Worm (Caenorhabditis elegans) whole organism, L1 larva: ENCODE data around the gene H04D03.7.

Source experiments
- C04F5.9 ChIP-seq: sonication (generic microtip); optimal IDR thresholded peaks from 2 replicates; lab custom pipeline; 2016; ENCODE audit warnings: missing genetic modification characterization, missing compliant biosample characterization
- C16A3.4 ChIP-seq: fragments of 150-350 bp; optimal IDR thresholded peaks from 2 replicates; lab custom pipeline; 2014; ENCODE audit warnings: missing biosample characterization, missing genetic modification characterization
- Y116A8C.19 ChIP-seq: sonication (generic microtip); optimal IDR thresholded peaks from 2 replicates; lab custom pipeline; 2016; ENCODE audit warnings: missing compliant biosample characterization, missing genetic modification characterization, borderline replicate concordance
- aly-2 ChIP-seq: fragments of 150-350 bp; optimal IDR thresholded peaks from 2 replicates; lab custom pipeline; 2014; ENCODE audit warnings: missing biosample characterization, missing genetic modification characterization
- blmp-1 ChIP-seq: fragments of 150-350 bp; optimal IDR thresholded peaks from 2 replicates; lab custom pipeline; 2014; ENCODE audit warnings: missing biosample characterization, missing genetic modification characterization
- ceh-63 ChIP-seq: fragments of 200-800 bp; sonication (Bioruptor generic); optimal IDR thresholded peaks from 2 replicates; lab custom pipeline; 2018; ENCODE audit warnings: mild to moderate bottlenecking, missing genetic modification characterization, missing compliant biosample characterization
- ceh-8 ChIP-seq: fragments of 200-800 bp; sonication (Bioruptor generic); optimal IDR thresholded peaks from 2 replicates; lab custom pipeline; 2018; ENCODE audit warnings: mild to moderate bottlenecking, missing genetic modification characterization, moderate library complexity, missing compliant biosample characterization
- dsc-1 ChIP-seq: sonication (generic microtip); optimal IDR thresholded peaks from 2 replicates; lab custom pipeline; 2016; ENCODE audit warnings: mild to moderate bottlenecking, missing genetic modification characterization, missing compliant biosample characterization
- efl-1 ChIP-seq, 4 experiments: fragments of 150-350 bp; optimal IDR thresholded peaks in 3 of 4; peaks in 1 of 4; 1 replicate in 1 of 4; 2 replicates in 3 of 4; lab custom pipeline; 2014; ENCODE audit warnings: missing biosample characterization in 2 of 4, missing genetic modification characterization in 2 of 4, missing genetic modification reagents in 2 of 4
- efl-3 ChIP-seq: fragments of 200-800 bp; sonication (Bioruptor generic); optimal IDR thresholded peaks from 2 replicates; lab custom pipeline; 2018; ENCODE audit warnings: mild to moderate bottlenecking, missing genetic modification characterization, missing compliant biosample characterization
- egl-13 ChIP-seq: sonication (generic microtip); optimal IDR thresholded peaks from 2 replicates; lab custom pipeline; 2016; ENCODE audit warnings: missing genotype, missing genetic modification reagents, missing genetic modification characterization, missing compliant biosample characterization
- egl-27 ChIP-seq, 2 experiments: fragments of 150-350 bp in 1 of 2; sonication (generic microtip); optimal IDR thresholded peaks; 3 replicates each; lab custom pipeline; 2017 to 2018; ENCODE audit warnings: missing biosample characterization in 2 of 2, missing genetic modification characterization in 2 of 2, missing genetic modification reagents in 2 of 2
- elt-3 ChIP-seq, 6 experiments: fragments of 150-350 bp in 1 of 6; sonication (generic microtip); optimal IDR thresholded peaks; 2 replicates each; lab custom pipeline; 2017 to 2018; ENCODE audit warnings: missing biosample characterization in 6 of 6, missing genetic modification characterization in 6 of 6, inconsistent platforms in 1 of 6
- ets-5 ChIP-seq: fragments of 200-800 bp; sonication (Bioruptor generic); IDR thresholded peaks from 2 replicates; pipeline ENCODE4 v1.3.6; 2022; ENCODE audit warnings: missing genetic modification characterization, missing compliant biosample characterization
- fkh-10 ChIP-seq: sonication (generic microtip); optimal IDR thresholded peaks from 2 replicates; lab custom pipeline; 2017; ENCODE audit warnings: missing biosample characterization, missing genetic modification reagents, missing genetic modification characterization
- hlh-17 ChIP-seq: fragments of 200-800 bp; sonication (Bioruptor generic); optimal IDR thresholded peaks from 2 replicates; lab custom pipeline; 2018; ENCODE audit warnings: missing genetic modification characterization, mild to moderate bottlenecking, missing compliant biosample characterization, moderate library complexity, borderline replicate concordance
- hlh-4 ChIP-seq: sonication (generic microtip); optimal IDR thresholded peaks from 2 replicates; lab custom pipeline; 2016; ENCODE audit warnings: mild to moderate bottlenecking, missing genetic modification characterization, missing compliant biosample characterization
- hpl-2 ChIP-seq: fragments of 150-350 bp; optimal IDR thresholded peaks from 2 replicates; lab custom pipeline; 2014; ENCODE audit warnings: missing biosample characterization, missing genetic modification reagents, missing genetic modification characterization
- irx-1 ChIP-seq: sonication (generic microtip); optimal IDR thresholded peaks from 2 replicates; lab custom pipeline; 2016; ENCODE audit warnings: missing genetic modification characterization, missing compliant biosample characterization
- isw-1 ChIP-seq: fragments of 200-800 bp; sonication (Bioruptor generic); IDR thresholded peaks from 2 replicates; pipeline ENCODE4 v1.3.6; 2022; ENCODE audit warnings: missing genetic modification characterization, missing compliant biosample characterization
- lin-14 ChIP-seq: fragments of 200-800 bp; sonication (Bioruptor generic); optimal IDR thresholded peaks from 2 replicates; lab custom pipeline; 2018; ENCODE audit warnings: mild to moderate bottlenecking, missing genetic modification characterization, moderate library complexity, missing compliant biosample characterization
- lin-15B ChIP-seq: fragments of 150-350 bp; sonication (generic microtip); optimal IDR thresholded peaks from 3 replicates; lab custom pipeline; 2014; ENCODE audit warnings: missing biosample characterization, missing genetic modification characterization
- lin-35 ChIP-seq, 2 experiments: fragments of 150-350 bp; optimal IDR thresholded peaks; 2 replicates each; lab custom pipeline; 2014; ENCODE audit warnings: missing biosample characterization in 2 of 2, missing genetic modification characterization in 2 of 2, missing genetic modification reagents in 2 of 2
- lir-3 ChIP-seq: sonication (generic microtip); optimal IDR thresholded peaks from 2 replicates; lab custom pipeline; 2016; ENCODE audit warnings: mild to moderate bottlenecking, missing genetic modification characterization, moderate library complexity, missing compliant biosample characterization; ENCODE audit not compliant: poor library complexity
- mab-9 ChIP-seq: fragments of 200-800 bp; sonication (Bioruptor generic); IDR thresholded peaks from 2 replicates; pipeline ENCODE4 v1.3.6; 2022; ENCODE audit warnings: missing genetic modification reagents, missing genetic modification characterization, missing compliant biosample characterization
- mdl-1 ChIP-seq, 2 experiments: fragments of 150-350 bp; optimal IDR thresholded peaks; 2 replicates each; lab custom pipeline; 2014 to 2017; ENCODE audit warnings: missing biosample characterization in 2 of 2, missing genetic modification characterization in 2 of 2, inconsistent platforms in 1 of 2
- mef-2 ChIP-seq: fragments of 150-350 bp; optimal IDR thresholded peaks from 2 replicates; lab custom pipeline; 2014; ENCODE audit warnings: missing biosample characterization, missing genetic modification characterization
- nhr-11 ChIP-seq: fragments of 150-350 bp; optimal IDR thresholded peaks from 2 replicates; lab custom pipeline; 2014; ENCODE audit warnings: missing biosample characterization, missing genetic modification characterization
- nhr-12 ChIP-seq: sonication (generic microtip); optimal IDR thresholded peaks from 2 replicates; lab custom pipeline; 2017; ENCODE audit warnings: missing biosample characterization, missing genetic modification characterization
- nhr-237 ChIP-seq: fragments of 150-350 bp; optimal IDR thresholded peaks from 2 replicates; lab custom pipeline; 2014; ENCODE audit warnings: missing biosample characterization, missing genetic modification characterization
- nhr-76 ChIP-seq: sonication (generic microtip); optimal IDR thresholded peaks from 2 replicates; lab custom pipeline; 2017; ENCODE audit warnings: missing biosample characterization, missing genetic modification characterization
- pqm-1 ChIP-seq: sonication (generic microtip); optimal IDR thresholded peaks from 3 replicates; lab custom pipeline; 2017; ENCODE audit warnings: missing biosample characterization, missing genetic modification characterization
- rnt-1 ChIP-seq: sonication (generic microtip); optimal IDR thresholded peaks from 2 replicates; lab custom pipeline; 2016; ENCODE audit warnings: mild to moderate bottlenecking, missing genetic modification characterization, moderate library complexity, missing compliant biosample characterization
- skn-1 ChIP-seq: fragments of 150-350 bp; optimal IDR thresholded peaks from 2 replicates; lab custom pipeline; 2014; ENCODE audit warnings: missing biosample characterization, missing genetic modification characterization
- snpc-4 ChIP-seq: fragments of 150-350 bp; optimal IDR thresholded peaks from 2 replicates; lab custom pipeline; 2014; ENCODE audit warnings: missing biosample characterization, missing genetic modification characterization
- snu-23 ChIP-seq: sonication (generic microtip); optimal IDR thresholded peaks from 2 replicates; lab custom pipeline; 2016; ENCODE audit warnings: missing genetic modification characterization, missing compliant biosample characterization
- sox-4 ChIP-seq: sonication (generic microtip); optimal IDR thresholded peaks from 2 replicates; lab custom pipeline; 2016; ENCODE audit warnings: missing genetic modification characterization, missing compliant biosample characterization
- sup-37 ChIP-seq: fragments of 200-800 bp; sonication (Bioruptor generic); optimal IDR thresholded peaks from 2 replicates; lab custom pipeline; 2018; ENCODE audit warnings: mild to moderate bottlenecking, missing genetic modification characterization, missing compliant biosample characterization
- tbx-2 ChIP-seq: sonication (generic microtip); optimal IDR thresholded peaks from 2 replicates; lab custom pipeline; 2016; ENCODE audit warnings: missing genetic modification characterization, missing compliant biosample characterization
- tlp-1 ChIP-seq: fragments of 150-350 bp; optimal IDR thresholded peaks from 2 replicates; lab custom pipeline; 2014; ENCODE audit warnings: missing biosample characterization, missing genetic modification characterization
- unc-30 ChIP-seq: sonication (generic microtip); optimal IDR thresholded peaks from 2 replicates; lab custom pipeline; 2017; ENCODE audit warnings: missing biosample characterization, missing genetic modification characterization
- unc-86 ChIP-seq: sonication (generic microtip); optimal IDR thresholded peaks from 2 replicates; lab custom pipeline; 2016; ENCODE audit warnings: missing genetic modification characterization, missing compliant biosample characterization
- unc-98 ChIP-seq: fragments of 200-800 bp; sonication (Bioruptor generic); IDR thresholded peaks from 2 replicates; pipeline ENCODE4 v1.3.6; 2022; ENCODE audit warnings: missing genetic modification characterization, missing compliant biosample characterization
- vab-15 ChIP-seq: sonication (generic microtip); optimal IDR thresholded peaks from 2 replicates; lab custom pipeline; 2017; ENCODE audit warnings: missing genotype, mild to moderate bottlenecking, missing genetic modification characterization, missing compliant biosample characterization
- xbp-1 ChIP-seq: sonication (generic microtip); optimal IDR thresholded peaks from 2 replicates; lab custom pipeline; 2016; ENCODE audit warnings: missing genetic modification characterization, missing compliant biosample characterization
- zag-1 ChIP-seq: fragments of 150-350 bp; optimal IDR thresholded peaks from 2 replicates; lab custom pipeline; 2014; ENCODE audit warnings: missing biosample characterization, missing genetic modification characterization
- zip-4 ChIP-seq: fragments of 200-800 bp; sonication (Bioruptor generic); optimal IDR thresholded peaks from 2 replicates; lab custom pipeline; 2018; ENCODE audit warnings: mild to moderate bottlenecking, missing genetic modification characterization, moderate library complexity, missing compliant biosample characterization
- ztf-11 ChIP-seq, 2 experiments: sonication (generic microtip); optimal IDR thresholded peaks; 2 replicates each; lab custom pipeline; 2016 to 2017; ENCODE audit warnings: missing genetic modification characterization in 2 of 2, missing biosample characterization in 1 of 2, missing compliant biosample characterization in 1 of 2
- ztf-4 ChIP-seq: fragments of 150-350 bp; optimal IDR thresholded peaks from 2 replicates; lab custom pipeline; 2014; ENCODE audit warnings: missing biosample characterization, missing genetic modification characterization

The H04D03.7 gene

ce11 chrIII:10462935-10463548 is 16.4 kb upstream of the H04D03.7 start:
- TF ChIP-seq hpl-2 (GFP tag; lab: Kevin White, UChicago), result no peak
- TF ChIP-seq elt-3 (tag; optimal IDR thresholded peaks at IDR 0.05; lab: Kevin White, UChicago), result no peak
- peak; percentile 71 for TF ChIP-seq blmp-1
- TF ChIP-seq egl-27 (tag; optimal IDR thresholded peaks at IDR 0.05; lab: Kevin White, UChicago), result no peak
- no peak for TF ChIP-seq snu-23 (GFP tag; lab: Kevin White, UChicago)
- TF ChIP-seq egl-13 (tag; lab: Kevin White, UChicago), result no peak
- TF ChIP-seq efl-1 (optimal IDR thresholded peaks at IDR 0.05; lab: Kevin White, UChicago), result no peak
- TF ChIP-seq efl-1 (GFP tag; optimal IDR thresholded peaks at IDR 0.05 in 1 of 2; lab: Kevin White, UChicago), result peak in 1 of 2 experiments; percentile 68

- TF ChIP-seq unc-98 (peak; percentile 60; the same call in 1 of the 2 replicates), nhr-12 (tag; lab: Kevin White, UChicago) (no peak), rnt-1 (peak; percentile 96), isw-1 (GFP tag; lab: Robert Waterston, UW) (peak; percentile 65), mef-2 (no peak), mdl-1 (tag; optimal IDR thresholded peaks at IDR 0.05; lab: Kevin White, UChicago) (peak in 1 of 2 experiments; percentile 41), Y116A8C.19 (tag; lab: Kevin White, UChicago) (no peak), ceh-8 (GFP tag; lab: Kevin White, UChicago) (peak; percentile 37), snpc-4 (tag; lab: Kevin White, UChicago) (peak; percentile 69), egl-13 (tag; lab: Kevin White, UChicago) (peak; percentile 60), nhr-76 (tag; lab: Kevin White, UChicago) (peak; percentile 44), zip-4 (GFP tag; lab: Kevin White, UChicago) (peak; percentile 46), unc-30 (tag; lab: Kevin White, UChicago) (no peak), C04F5.9 (tag; lab: Kevin White, UChicago) (peak; percentile 11), tlp-1 (tag; lab: Kevin White, UChicago) (no peak), sox-4 (no peak), lir-3 (tag; lab: Kevin White, UChicago) (peak; percentile 76), mab-9 (GFP tag; lab: Robert Waterston, UW) (peak; percentile 77), xbp-1 (tag; lab: Kevin White, UChicago) (peak; percentile 71), ets-5 (GFP tag; lab: Robert Waterston, UW) (no peak), nhr-237 (no peak), nhr-11 (no peak), zag-1 (tag; lab: Kevin White, UChicago) (no peak), ceh-63 (GFP tag; lab: Kevin White, UChicago) (no peak), dsc-1 (peak; percentile 83), aly-2 (no peak), pqm-1 (tag; lab: Kevin White, UChicago) (no peak), unc-86 (tag; lab: Kevin White, UChicago) (peak; percentile 65), skn-1 (tag; lab: Kevin White, UChicago) (peak; percentile 73), vab-15 (tag; lab: Kevin White, UChicago) (no peak), hlh-17 (GFP tag; lab: Kevin White, UChicago) (no peak), elt-3 (tag; optimal IDR thresholded peaks at IDR 0.05; lab: Kevin White, UChicago) (peak in 1 of 6 experiments; percentile 47), ztf-11 (tag; optimal IDR thresholded peaks at IDR 0.05; lab: Kevin White, UChicago) (peak in 1 of 2 experiments; percentile 73), C16A3.4 (tag; lab: Kevin White, UChicago) (peak; percentile 67), tbx-2 (tag; lab: Kevin White, UChicago) (peak; percentile 63), egl-27 (tag; optimal IDR thresholded peaks at IDR 0.05; lab: Kevin White, UChicago) (no peak), ztf-4 (tag; lab: Kevin White, UChicago) (peak; percentile 65), lin-35 (GFP tag; optimal IDR thresholded peaks at IDR 0.05; lab: Kevin White, UChicago) (peak; percentile 54 to 62), efl-3 (peak; percentile 66), irx-1 (peak; percentile 39), lin-14 (GFP tag; lab: Kevin White, UChicago) (peak; percentile 79), sup-37 (GFP tag; lab: Kevin White, UChicago) (no peak), hpl-2 (GFP tag; lab: Kevin White, UChicago) (peak; percentile 62), lin-15B (tag; lab: Kevin White, UChicago) (peak; percentile 41), fkh-10 (GFP tag; lab: Kevin White, UChicago) (peak; percentile 76), hlh-4 (tag; lab: Kevin White, UChicago) (no peak)
Measured at ce11 chrIII:10461164-10461546, 14.5 kb upstream of the H04D03.7 start, which contains the start of gene atx-2. atx-2 (plus strand) TSS chrIII:10461389.
